Worm (Caenorhabditis elegans) whole organism, L3 larva: ENCODE data around the gene srj-21.

Experiments
- R02D3.7 ChIP-seq: fragments of 150-350 bp; optimal IDR thresholded peaks from 2 replicates; lab custom pipeline; 2014; ENCODE audit warnings: missing biosample characterization, missing genetic modification characterization
- ZK546.5 ChIP-seq: sonication (generic microtip); optimal IDR thresholded peaks from 2 replicates; lab custom pipeline; 2017; ENCODE audit warnings: missing biosample characterization, missing genetic modification characterization
- aly-2 ChIP-seq: fragments of 150-350 bp; optimal IDR thresholded peaks from 2 replicates; lab custom pipeline; 2014; ENCODE audit warnings: missing biosample characterization, missing genetic modification characterization
- ama-1 ChIP-seq: fragments of 150-350 bp; optimal IDR thresholded peaks from 2 replicates; lab custom pipeline; 2018
- ceh-16 ChIP-seq: sonication (generic microtip); optimal IDR thresholded peaks from 2 replicates; lab custom pipeline; 2017; ENCODE audit warnings: missing biosample characterization, missing genetic modification characterization
- ceh-28 ChIP-seq: fragments of 150-350 bp; optimal IDR thresholded peaks from 2 replicates; lab custom pipeline; 2014; ENCODE audit warnings: missing biosample characterization, missing genetic modification reagents, missing genetic modification characterization
- ceh-82 ChIP-seq: fragments of 150-350 bp; optimal IDR thresholded peaks from 2 replicates; lab custom pipeline; 2014; ENCODE audit warnings: missing biosample characterization, missing genetic modification characterization
- ceh-9 ChIP-seq: sonication (generic microtip); optimal IDR thresholded peaks from 2 replicates; lab custom pipeline; 2018; ENCODE audit warnings: missing biosample characterization, missing genetic modification characterization
- daf-12 ChIP-seq: fragments of 150-350 bp; optimal IDR thresholded peaks from 2 replicates; lab custom pipeline; 2014; ENCODE audit warnings: missing biosample characterization, missing genetic modification reagents, missing genetic modification characterization
- egl-5 ChIP-seq: fragments of 150-350 bp; optimal IDR thresholded peaks from 2 replicates; lab custom pipeline; 2017; ENCODE audit warnings: missing biosample characterization, missing genetic modification reagents, missing genetic modification characterization, inconsistent platforms
- elt-1 ChIP-seq: fragments of 150-350 bp; optimal IDR thresholded peaks from 2 replicates; lab custom pipeline; 2014; ENCODE audit warnings: missing biosample characterization, missing genetic modification characterization
- elt-2 ChIP-seq: sonication (generic microtip); optimal IDR thresholded peaks from 2 replicates; lab custom pipeline; 2016; ENCODE audit warnings: missing genetic modification reagents, mild to moderate bottlenecking, missing genetic modification characterization, missing compliant biosample characterization
- elt-3 ChIP-seq, 3 experiments: fragments of 150-350 bp in 1 of 3; sonication (generic microtip) in 2 of 3; optimal IDR thresholded peaks; 2 replicates in 2 of 3; 4 replicates in 1 of 3; lab custom pipeline; 2014 to 2017; ENCODE audit warnings: missing biosample characterization in 3 of 3, missing genetic modification characterization in 3 of 3
- eor-1 ChIP-seq, 2 experiments: fragments of 150-350 bp; optimal IDR thresholded peaks; 2 replicates each; lab custom pipeline; 2014 to 2018; ENCODE audit warnings: missing biosample characterization in 2 of 2, missing genetic modification characterization in 2 of 2
- fkh-10 ChIP-seq: sonication (generic microtip); optimal IDR thresholded peaks from 2 replicates; lab custom pipeline; 2017; ENCODE audit warnings: missing biosample characterization, missing genetic modification reagents, missing genetic modification characterization
- fkh-2 ChIP-seq: fragments of 150-350 bp; optimal IDR thresholded peaks from 2 replicates; lab custom pipeline; 2014; ENCODE audit warnings: missing biosample characterization, missing genetic modification reagents, missing genetic modification characterization
- fos-1 ChIP-seq: fragments of 150-350 bp; optimal IDR thresholded peaks from 2 replicates; lab custom pipeline; 2014; ENCODE audit warnings: missing biosample characterization, missing genetic modification characterization
- hmg-11 ChIP-seq: sonication (generic microtip); optimal IDR thresholded peaks from 2 replicates; lab custom pipeline; 2016; ENCODE audit warnings: missing genetic modification characterization, missing compliant biosample characterization
- jun-1 ChIP-seq: fragments of 150-350 bp; optimal IDR thresholded peaks from 2 replicates; lab custom pipeline; 2014; ENCODE audit warnings: missing biosample characterization, missing genetic modification reagents, missing genetic modification characterization
- lin-15B ChIP-seq: fragments of 150-350 bp; optimal IDR thresholded peaks from 2 replicates; lab custom pipeline; 2014; ENCODE audit warnings: missing biosample characterization, missing genetic modification characterization
- lin-39 ChIP-seq: fragments of 150-350 bp; optimal IDR thresholded peaks from 2 replicates; lab custom pipeline; 2018; ENCODE audit warnings: missing biosample characterization, missing genetic modification reagents, missing genetic modification characterization
- lsy-12 ChIP-seq: sonication (generic microtip); optimal IDR thresholded peaks from 2 replicates; lab custom pipeline; 2016; ENCODE audit warnings: mild to moderate bottlenecking, missing genetic modification characterization, missing compliant biosample characterization
- mdl-1 ChIP-seq: fragments of 150-350 bp; optimal IDR thresholded peaks from 2 replicates; lab custom pipeline; 2014; ENCODE audit warnings: missing biosample characterization, missing genetic modification characterization
- mml-1 ChIP-seq: fragments of 150-350 bp; sonication (generic microtip); optimal IDR thresholded peaks from 3 replicates; lab custom pipeline; 2014; ENCODE audit warnings: missing biosample characterization, missing genetic modification characterization
- nfya-1 ChIP-seq: sonication (generic microtip); optimal IDR thresholded peaks from 2 replicates; lab custom pipeline; 2017; ENCODE audit warnings: missing genetic modification characterization, mild to moderate bottlenecking, missing compliant biosample characterization, antibody characterized with exemption, moderate library complexity; ENCODE audit not compliant: insufficient read depth
- nhr-11 ChIP-seq: fragments of 150-350 bp; optimal IDR thresholded peaks from 2 replicates; lab custom pipeline; 2014; ENCODE audit warnings: missing biosample characterization, missing genetic modification characterization
- nhr-12 ChIP-seq: fragments of 150-350 bp; optimal IDR thresholded peaks from 2 replicates; lab custom pipeline; 2014; ENCODE audit warnings: missing biosample characterization, missing genetic modification characterization
- nhr-23 ChIP-seq: fragments of 150-350 bp; optimal IDR thresholded peaks from 2 replicates; lab custom pipeline; 2014; ENCODE audit warnings: missing biosample characterization, missing genetic modification reagents, missing genetic modification characterization
- nhr-237 ChIP-seq: fragments of 150-350 bp; optimal IDR thresholded peaks from 2 replicates; lab custom pipeline; 2014; ENCODE audit warnings: missing biosample characterization, missing genetic modification characterization
- nhr-25 ChIP-seq: sonication (generic microtip); optimal IDR thresholded peaks from 2 replicates; lab custom pipeline; 2017; ENCODE audit warnings: missing biosample characterization, missing genetic modification characterization
- nhr-28 ChIP-seq: fragments of 150-350 bp; optimal IDR thresholded peaks from 2 replicates; lab custom pipeline; 2014; ENCODE audit warnings: missing biosample characterization, missing genetic modification characterization
- nhr-43 ChIP-seq: sonication (generic microtip); optimal IDR thresholded peaks from 2 replicates; lab custom pipeline; 2016; ENCODE audit warnings: mild to moderate bottlenecking, missing genetic modification characterization, missing compliant biosample characterization; ENCODE audit not compliant: poor library complexity, severe bottlenecking
- nhr-67 ChIP-seq: fragments of 150-350 bp; optimal IDR thresholded peaks from 2 replicates; lab custom pipeline; 2014; ENCODE audit warnings: missing biosample characterization, missing genetic modification characterization
- nhr-76 ChIP-seq: fragments of 150-350 bp; sonication (generic microtip); optimal IDR thresholded peaks from 5 replicates; lab custom pipeline; 2014; ENCODE audit warnings: missing biosample characterization, missing genetic modification characterization
- nhr-77 ChIP-seq: fragments of 150-350 bp; optimal IDR thresholded peaks from 2 replicates; lab custom pipeline; 2014; ENCODE audit warnings: missing biosample characterization, missing genetic modification characterization
- pha-4 ChIP-seq: fragments of 150-350 bp; optimal IDR thresholded peaks from 2 replicates; lab custom pipeline; 2014; ENCODE audit warnings: missing biosample characterization, missing genetic modification reagents, missing genetic modification characterization
- pqm-1 ChIP-seq: fragments of 150-350 bp; optimal IDR thresholded peaks from 2 replicates; lab custom pipeline; 2017; ENCODE audit warnings: missing biosample characterization, missing genetic modification characterization, inconsistent platforms
- sea-2 ChIP-seq: fragments of 150-350 bp; sonication (generic microtip); optimal IDR thresholded peaks from 4 replicates; lab custom pipeline; 2014; ENCODE audit warnings: missing biosample characterization, missing genetic modification reagents, missing genetic modification characterization
- skn-1 ChIP-seq: fragments of 150-350 bp; optimal IDR thresholded peaks from 2 replicates; lab custom pipeline; 2014; ENCODE audit warnings: missing biosample characterization, missing genetic modification characterization
- snpc-4 ChIP-seq: fragments of 150-350 bp; optimal IDR thresholded peaks from 2 replicates; lab custom pipeline; 2014; ENCODE audit warnings: missing biosample characterization, missing genetic modification characterization
- tbx-2 ChIP-seq: sonication (generic microtip); optimal IDR thresholded peaks from 2 replicates; lab custom pipeline; 2016; ENCODE audit warnings: mild to moderate bottlenecking, missing genetic modification characterization, missing compliant biosample characterization
- unc-39 ChIP-seq: sonication (generic microtip); optimal IDR thresholded peaks from 4 replicates; lab custom pipeline; 2017; ENCODE audit warnings: missing biosample characterization, missing genetic modification characterization
- unc-62 ChIP-seq: fragments of 150-350 bp; sonication (generic microtip); optimal IDR thresholded peaks from 4 replicates; lab custom pipeline; 2014; ENCODE audit warnings: missing biosample characterization, missing genetic modification reagents, missing genetic modification characterization
- zag-1 ChIP-seq: fragments of 150-350 bp; optimal IDR thresholded peaks from 2 replicates; lab custom pipeline; 2014; ENCODE audit warnings: missing biosample characterization, missing genetic modification characterization
- ztf-4 ChIP-seq: fragments of 150-350 bp; optimal IDR thresholded peaks from 2 replicates; lab custom pipeline; 2014; ENCODE audit warnings: missing biosample characterization, missing genetic modification characterization

Gene srj-21

DNA sequence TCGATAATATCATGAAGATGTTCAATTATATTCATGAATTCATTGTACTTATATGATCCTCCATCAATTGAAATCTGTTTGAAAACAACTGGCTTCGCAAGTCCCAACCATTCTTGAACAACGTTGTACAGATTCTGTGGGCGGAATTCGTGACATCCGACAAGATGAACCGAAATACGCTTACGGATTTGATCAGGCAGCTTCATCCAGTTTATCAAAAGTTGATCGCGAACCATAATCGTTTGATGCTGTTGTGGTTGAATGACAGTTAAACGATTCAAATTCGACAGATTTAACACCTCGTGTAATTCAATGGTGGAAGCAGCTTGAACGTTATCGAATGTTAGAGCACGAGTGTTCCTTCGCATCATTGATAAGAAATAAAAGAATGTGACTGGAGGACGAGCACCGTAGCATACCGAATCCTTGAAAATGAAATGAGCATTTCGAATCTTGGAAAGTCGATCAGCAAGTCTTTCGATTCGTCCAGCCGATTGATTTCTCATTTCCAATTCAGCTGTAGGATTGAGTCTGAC lies 31.4 kb upstream of the srj-21 start:
- TF ChIP-seq pha-4 (tag; lab: Kevin White, UChicago) (no peak), elt-2 (tag; lab: Kevin White, UChicago) (peak; percentile 61), nhr-77 (tag; lab: Kevin White, UChicago) (no peak), pqm-1 (tag; lab: Kevin White, UChicago) (peak; percentile 27), jun-1 (tag; lab: Kevin White, UChicago) (peak; percentile 32)

DNA sequence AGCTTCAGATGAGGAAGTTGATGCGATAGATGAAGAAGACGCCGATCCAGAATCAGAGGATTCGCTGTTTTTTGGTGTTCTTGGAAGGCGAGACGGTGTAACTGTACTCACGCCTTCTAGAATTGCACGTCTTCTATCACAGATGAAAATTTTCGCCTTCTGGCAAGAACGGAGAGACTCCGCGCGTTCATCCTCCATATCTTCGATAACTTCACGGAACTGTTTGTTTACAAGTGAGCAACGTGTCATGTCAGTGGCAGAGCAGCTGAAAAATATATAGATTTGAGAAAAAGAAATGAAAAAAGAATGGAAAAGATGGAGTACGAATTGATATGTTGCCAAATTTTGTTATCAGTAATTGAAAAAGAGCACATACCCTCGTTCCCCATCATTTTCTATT lies 30.5 kb upstream of the srj-21 start:
- TF ChIP-seq nhr-237 (tag; lab: Kevin White, UChicago) = no peak
- peak; percentile 30 for TF ChIP-seq ama-1 (lab: Kevin White, UChicago)
- TF ChIP-seq nhr-43 (tag; lab: Kevin White, UChicago) = peak; percentile 16
- TF ChIP-seq pqm-1 (tag; lab: Kevin White, UChicago) = peak; percentile 48
- TF ChIP-seq pha-4 (tag; lab: Kevin White, UChicago) = no peak
- TF ChIP-seq elt-2 (tag; lab: Kevin White, UChicago) = peak; percentile 49

DNA sequence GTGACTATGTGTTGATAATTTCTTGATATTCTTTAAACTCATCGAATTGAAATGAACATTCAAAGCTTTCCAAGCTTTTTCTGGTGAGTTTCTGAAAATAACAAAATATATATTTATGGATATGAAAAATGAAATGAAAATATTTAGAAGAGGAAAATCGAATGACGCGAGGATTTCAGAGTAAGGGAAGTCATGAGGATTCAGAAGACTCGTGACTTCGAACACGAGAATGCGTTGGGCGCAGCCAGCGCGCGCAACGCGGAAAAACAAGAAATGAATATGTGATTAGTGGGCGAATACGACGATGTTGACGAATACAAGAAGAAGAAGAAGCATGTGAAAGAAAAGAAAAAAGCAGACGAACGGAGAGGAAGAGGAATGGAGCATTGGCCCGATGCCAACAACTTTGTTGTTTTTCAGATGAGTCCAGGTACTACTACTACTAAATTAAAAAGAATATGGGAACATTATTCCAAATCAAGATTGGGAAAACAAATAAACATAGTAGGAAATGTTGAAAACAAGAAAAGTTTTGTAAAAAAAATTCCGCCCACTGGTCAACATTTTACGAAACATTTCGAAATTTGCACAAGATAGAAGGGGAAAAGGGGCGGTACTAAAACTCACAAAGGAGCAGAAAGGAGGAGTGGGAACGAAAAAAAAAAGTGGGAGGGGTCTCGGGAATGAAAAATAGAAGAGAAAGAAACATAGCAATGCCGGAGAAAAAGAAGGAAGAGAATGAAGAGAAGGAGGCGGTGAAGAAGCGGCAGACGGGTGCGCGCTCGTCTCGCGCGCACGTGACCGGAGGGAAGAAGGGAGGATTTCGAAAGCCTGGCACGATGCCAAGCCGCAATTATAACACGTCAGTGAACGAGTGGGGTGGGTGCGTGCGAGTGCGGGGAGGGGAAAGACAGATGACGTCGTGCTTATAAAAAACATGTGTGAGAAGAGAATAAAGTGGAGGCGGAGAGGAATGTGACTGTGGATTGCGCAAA lies 29.7 kb upstream of the srj-21 start:
- TF ChIP-seq hmg-11 (tag; lab: Kevin White, UChicago) (peak; percentile 6), fkh-10 (GFP tag; lab: Kevin White, UChicago) (peak; percentile 98), nhr-237 (tag; lab: Kevin White, UChicago) (no peak), lin-15B (tag; lab: Kevin White, UChicago) (peak; percentile 33), ceh-9 (tag; lab: Kevin White, UChicago) (no peak), snpc-4 (tag; lab: Kevin White, UChicago) (peak; percentile 95), nhr-25 (tag; lab: Kevin White, UChicago) (peak; percentile 83), mml-1 (tag; lab: Kevin White, UChicago) (peak; percentile 77), ama-1 (lab: Kevin White, UChicago) (peak; percentile 4), R02D3.7 (peak; percentile 54), egl-5 (no peak), nhr-11 (tag; lab: Kevin White, UChicago) (peak; percentile 85), nhr-77 (tag; lab: Kevin White, UChicago) (no peak), fos-1 (peak; percentile 42), skn-1 (tag; lab: Kevin White, UChicago) (peak; percentile 66), pha-4 (tag; lab: Kevin White, UChicago) (peak; percentile 83), ztf-4 (peak; percentile 47), mdl-1 (peak; percentile 97), zag-1 (tag; lab: Kevin White, UChicago) (no peak), daf-12 (tag; lab: Kevin White, UChicago) (no peak), nhr-67 (no peak), fkh-2 (no peak), ceh-16 (tag; lab: Kevin White, UChicago) (peak; percentile 63), nhr-23 (tag; lab: Kevin White, UChicago) (peak; percentile 86), pqm-1 (tag; lab: Kevin White, UChicago) (peak; percentile 36), nhr-43 (tag; lab: Kevin White, UChicago) (peak; percentile 87), elt-3 (tag; optimal IDR thresholded peaks at IDR 0.05; lab: Kevin White, UChicago) (no peak), nfya-1 (tag; lab: Kevin White, UChicago) (peak; percentile 92), nhr-28 (tag; lab: Kevin White, UChicago) (no peak), eor-1 (tag; optimal IDR thresholded peaks at IDR 0.05; lab: Kevin White, UChicago) (no peak), ZK546.5 (no peak), aly-2 (peak; percentile 3), unc-39 (tag; lab: Kevin White, UChicago) (no peak), elt-1 (tag; lab: Kevin White, UChicago) (peak; percentile 6), nhr-12 (no peak), tbx-2 (peak; percentile 89), nhr-76 (no peak), unc-62 (GFP tag; lab: Kevin White, UChicago) (peak; percentile 44), lsy-12 (tag; lab: Kevin White, UChicago) (peak; percentile 89), ceh-28 (tag; lab: Kevin White, UChicago) (no peak), lin-39 (tag; lab: Kevin White, UChicago) (peak; percentile 100), elt-2 (tag; lab: Kevin White, UChicago) (peak; percentile 57), jun-1 (tag; lab: Kevin White, UChicago) (peak; percentile 87), sea-2 (GFP tag; lab: Kevin White, UChicago) (no peak), ceh-82 (no peak)
